Worm (Caenorhabditis elegans) whole organism, mixed stage, embryonic: ENCODE data around the gene slo-2.

Source experiments
- blmp-1 ChIP-seq: fragments of 150-350 bp; optimal IDR thresholded peaks from 2 replicates; lab custom pipeline; 2014; ENCODE audit warnings: missing biosample characterization, missing genetic modification characterization
- elt-3 ChIP-seq: fragments of 150-350 bp; optimal IDR thresholded peaks from 2 replicates; lab custom pipeline; 2014; ENCODE audit warnings: missing biosample characterization, missing genetic modification characterization
- lin-32 ChIP-seq: fragments of 200-800 bp; sonication (Bioruptor generic); optimal IDR thresholded peaks from 2 replicates; lab custom pipeline; 2018; ENCODE audit warnings: mild to moderate bottlenecking, missing genetic modification characterization, missing compliant biosample characterization
- mab-5 ChIP-seq: fragments of 150-350 bp; optimal IDR thresholded peaks from 2 replicates; lab custom pipeline; 2014; ENCODE audit warnings: missing biosample characterization, missing genetic modification characterization
- nhr-28 ChIP-seq: fragments of 150-350 bp; optimal IDR thresholded peaks from 2 replicates; lab custom pipeline; 2014; ENCODE audit warnings: missing biosample characterization, missing genetic modification characterization
- pha-4 ChIP-seq: fragments of 150-350 bp; optimal IDR thresholded peaks from 2 replicates; lab custom pipeline; 2018; ENCODE audit warnings: missing biosample characterization, missing genetic modification reagents, missing genetic modification characterization
- snpc-4 ChIP-seq: fragments of 150-350 bp; optimal IDR thresholded peaks from 2 replicates; lab custom pipeline; 2014; ENCODE audit warnings: missing biosample characterization, missing genetic modification characterization
- sptf-1 ChIP-seq: sonication (generic microtip); optimal IDR thresholded peaks from 2 replicates; lab custom pipeline; 2017; ENCODE audit warnings: mild to moderate bottlenecking, missing genetic modification characterization, moderate library complexity, missing compliant biosample characterization
- unc-39 ChIP-seq: fragments of 150-350 bp; optimal IDR thresholded peaks from 2 replicates; lab custom pipeline; 2014; ENCODE audit warnings: missing biosample characterization, missing genetic modification characterization
- unc-62 ChIP-seq: fragments of 150-350 bp; optimal IDR thresholded peaks from 2 replicates; lab custom pipeline; 2014; ENCODE audit warnings: missing biosample characterization, missing genetic modification reagents, missing genetic modification characterization
- zip-8 ChIP-seq: fragments of 150-350 bp; optimal IDR thresholded peaks from 2 replicates; lab custom pipeline; 2014; ENCODE audit warnings: missing biosample characterization, missing genetic modification characterization

ce11 chrX:11351856-11352255 is 53.9 kb downstream of the slo-2 start, which contains the start of gene pgp-3:
- no peak for TF ChIP-seq mab-5 (tag; lab: Kevin White, UChicago)
- no peak for TF ChIP-seq unc-62 (GFP tag; lab: Kevin White, UChicago)
- TF ChIP-seq zip-8 (tag; lab: Kevin White, UChicago): no peak
- no peak for TF ChIP-seq elt-3 (tag; lab: Kevin White, UChicago)
- no peak for TF ChIP-seq lin-32
- TF ChIP-seq unc-39 (tag; lab: Kevin White, UChicago): no peak
- no peak for TF ChIP-seq nhr-28
- TF ChIP-seq pha-4 (tag; lab: Kevin White, UChicago): no peak
- TF ChIP-seq snpc-4 (tag; lab: Kevin White, UChicago): no peak
- TF ChIP-seq sptf-1 (tag; lab: Kevin White, UChicago): no peak
- TF ChIP-seq blmp-1: no peak
